Fruit fly (Drosophila melanogaster) whole organism, embryonic: ENCODE results near the gene SP555.
A peak's percentile ranks its signal among the peaks of the same experiment; 100 is the strongest.

Experiments
- ATbp ChIP-seq: fragments of 200-800 bp; sonication (Bioruptor generic); optimal IDR thresholded peaks from 2 replicates; lab custom pipeline; 2017; ENCODE audit warnings: missing biosample characterization, mild to moderate bottlenecking, missing genetic modification characterization, missing genetic modification reagents
- CG10979 ChIP-seq: fragments of 200-800 bp; sonication (Bioruptor generic); optimal IDR thresholded peaks from 2 replicates; lab custom pipeline; 2018; ENCODE audit warnings: missing biosample characterization, mild to moderate bottlenecking, missing genetic modification characterization, moderate library complexity
- CG12155 ChIP-seq: fragments of 200-800 bp; sonication (Bioruptor generic); optimal IDR thresholded peaks from 3 replicates; lab custom pipeline; 2016; ENCODE audit warnings: missing biosample characterization, missing genetic modification characterization
- CG12219 ChIP-seq: fragments of 200-800 bp; sonication (Bioruptor generic); optimal IDR thresholded peaks from 3 replicates; lab custom pipeline; 2018; ENCODE audit warnings: missing biosample characterization, mild to moderate bottlenecking, missing genetic modification characterization
- CG12659 ChIP-seq: fragments of 200-800 bp; sonication (Bioruptor generic); optimal IDR thresholded peaks from 3 replicates; lab custom pipeline; 2017; ENCODE audit warnings: mild to moderate bottlenecking, missing biosample characterization, missing genetic modification reagents, missing genetic modification characterization
- CG13287 ChIP-seq: fragments of 200-800 bp; sonication (Bioruptor generic); IDR thresholded peaks from 2 replicates; pipeline ENCODE4 v1.3.6; 2022; ENCODE audit warnings: missing biosample characterization, missing genetic modification characterization; ENCODE audit not compliant: partially characterized antibody
- CG13424 ChIP-seq: fragments of 200-800 bp; sonication (Bioruptor generic); optimal IDR thresholded peaks from 2 replicates; lab custom pipeline; 2019; ENCODE audit warnings: missing biosample characterization, mild to moderate bottlenecking, missing genetic modification characterization, moderate library complexity
- CG13775 ChIP-seq: fragments of 200-800 bp; sonication (Bioruptor generic); optimal IDR thresholded peaks from 3 replicates; lab custom pipeline; 2017; ENCODE audit warnings: missing biosample characterization, mild to moderate bottlenecking, missing genetic modification characterization
- CG14710 ChIP-seq: fragments of 200-800 bp; sonication (Bioruptor generic); optimal IDR thresholded peaks from 3 replicates; lab custom pipeline; 2019; ENCODE audit warnings: missing biosample characterization, mild to moderate bottlenecking, missing genetic modification characterization, moderate library complexity
- CG14965 ChIP-seq: fragments of 200-800 bp; sonication (Bioruptor generic); optimal IDR thresholded peaks from 2 replicates; lab custom pipeline; 2016; ENCODE audit warnings: missing biosample characterization, missing genetic modification characterization, borderline replicate concordance
- CG16779 ChIP-seq: fragments of 200-800 bp; sonication (Bioruptor generic); IDR thresholded peaks from 2 replicates; pipeline ENCODE4 v1.3.6; 2022; ENCODE audit warnings: missing biosample characterization, missing genetic modification characterization
- CG17385 ChIP-seq: fragments of 200-800 bp; sonication (Bioruptor generic); optimal IDR thresholded peaks from 3 replicates; lab custom pipeline; 2018; ENCODE audit warnings: missing biosample characterization, mild to moderate bottlenecking, missing genetic modification characterization
- CG18599 ChIP-seq: fragments of 200-800 bp; sonication (Bioruptor generic); optimal IDR thresholded peaks from 3 replicates; lab custom pipeline; 2017; ENCODE audit warnings: missing biosample characterization, missing genetic modification characterization, mild to moderate bottlenecking, moderate library complexity, missing genetic modification reagents
- CG2875 ChIP-seq: fragments of 200-800 bp; sonication (Bioruptor generic); optimal IDR thresholded peaks from 2 replicates; lab custom pipeline; 2017; ENCODE audit warnings: missing biosample characterization, mild to moderate bottlenecking, missing genetic modification characterization, missing genetic modification reagents
- CG33557 ChIP-seq: fragments of 200-800 bp; sonication (Bioruptor generic); optimal IDR thresholded peaks from 2 replicates; lab custom pipeline; 2019; ENCODE audit warnings: missing biosample characterization, mild to moderate bottlenecking, missing genetic modification characterization, moderate library complexity
- CG34224 ChIP-seq: fragments of 200-800 bp; sonication (Bioruptor generic); IDR thresholded peaks from 3 replicates; pipeline ENCODE4 v1.3.6; 2022; ENCODE audit warnings: missing biosample characterization, missing genetic modification characterization; ENCODE audit not compliant: partially characterized antibody
- CG3995 ChIP-seq: fragments of 200-800 bp; sonication (Bioruptor generic); optimal IDR thresholded peaks from 3 replicates; lab custom pipeline; 2016; ENCODE audit warnings: missing biosample characterization, missing genetic modification characterization
- CG4730 ChIP-seq: fragments of 200-800 bp; sonication (Bioruptor generic); IDR thresholded peaks from 2 replicates; pipeline ENCODE4 v1.3.6; 2022; ENCODE audit warnings: missing biosample characterization, missing genetic modification characterization
- CG6254 ChIP-seq: fragments of 200-800 bp; sonication (Bioruptor generic); optimal IDR thresholded peaks from 3 replicates; lab custom pipeline; 2017; ENCODE audit warnings: mild to moderate bottlenecking, missing biosample characterization, missing genetic modification reagents, missing genetic modification characterization
- CG8944 ChIP-seq: fragments of 200-800 bp; sonication (Bioruptor generic); optimal IDR thresholded peaks from 3 replicates; lab custom pipeline; 2016; ENCODE audit warnings: missing biosample characterization, missing genetic modification characterization
- Dip3 ChIP-seq: fragments of 200-800 bp; sonication (Bioruptor generic); optimal IDR thresholded peaks from 3 replicates; lab custom pipeline; 2016; ENCODE audit warnings: missing biosample characterization, missing genetic modification characterization
- Fer2 ChIP-seq: fragments of 200-800 bp; sonication (Bioruptor generic); optimal IDR thresholded peaks from 2 replicates; lab custom pipeline; 2018; ENCODE audit warnings: missing biosample characterization, mild to moderate bottlenecking, missing genetic modification characterization, moderate library complexity
- HLH3B ChIP-seq: fragments of 200-800 bp; sonication (Bioruptor generic); IDR thresholded peaks from 2 replicates; pipeline ENCODE4 v1.3.6; 2022; ENCODE audit warnings: missing biosample characterization, missing genetic modification characterization
- Hr39 ChIP-seq: fragments of >200 bp; optimal IDR thresholded peaks from 2 replicates; lab custom pipeline; 2017
- Max ChIP-seq: fragments of 200-800 bp; sonication (Bioruptor generic); optimal IDR thresholded peaks from 2 replicates; lab custom pipeline; 2016; ENCODE audit warnings: missing biosample characterization, mild to moderate bottlenecking, missing genetic modification characterization
- Med ChIP-seq: fragments of 200-800 bp; sonication (Bioruptor generic); peaks from one replicate; lab custom pipeline; 2016; ENCODE audit warnings: missing biosample characterization, missing genetic modification characterization, mild to moderate bottlenecking, inconsistent platforms, moderate library complexity
- Oli ChIP-seq: fragments of 200-800 bp; sonication (Bioruptor generic); optimal IDR thresholded peaks from 2 replicates; lab custom pipeline; 2018; ENCODE audit warnings: missing biosample characterization, mild to moderate bottlenecking, missing genetic modification characterization, moderate library complexity
- Ravus ChIP-seq: fragments of 200-800 bp; sonication (Bioruptor generic); IDR thresholded peaks from 2 replicates; pipeline ENCODE4 v1.3.6; 2022; ENCODE audit warnings: missing biosample characterization, missing genetic modification characterization
- TFAM ChIP-seq: fragments of 200-800 bp; sonication (Bioruptor generic); optimal IDR thresholded peaks from 2 replicates; lab custom pipeline; 2017; ENCODE audit warnings: missing biosample characterization, missing genetic modification characterization, inconsistent platforms
- Xrp1 ChIP-seq: fragments of 200-800 bp; sonication (Bioruptor generic); IDR thresholded peaks from 2 replicates; pipeline ENCODE4 v1.3.6; 2022; ENCODE audit warnings: missing biosample characterization, missing genetic modification characterization
- bowl ChIP-seq: fragments of 200-800 bp; sonication (Bioruptor generic); IDR thresholded peaks from 2 replicates; pipeline ENCODE4 v1.3.6; 2022; ENCODE audit warnings: missing biosample characterization, missing genetic modification characterization
- br ChIP-seq: fragments of >200 bp; optimal IDR thresholded peaks from 2 replicates; lab custom pipeline; 2017
- bsh ChIP-seq, 2 experiments: fragments of 200-800 bp; sonication (Bioruptor generic); optimal IDR thresholded peaks; 2 replicates each; lab custom pipeline; 2017 to 2018; ENCODE audit warnings: mild to moderate bottlenecking in 2 of 2, missing biosample characterization in 2 of 2, missing genetic modification characterization in 2 of 2, moderate library complexity in 1 of 2
- chinmo ChIP-seq: fragments of 200-800 bp; sonication (Bioruptor generic); IDR thresholded peaks from 4 replicates; pipeline ENCODE4 v1.3.6; 2022; ENCODE audit warnings: missing biosample characterization, missing genetic modification characterization; ENCODE audit not compliant: partially characterized antibody
- chm ChIP-seq: fragments of 200-800 bp; sonication (Bioruptor generic); IDR thresholded peaks from 2 replicates; pipeline ENCODE4 v1.3.6; 2022; ENCODE audit warnings: missing biosample characterization, missing genetic modification characterization
- ewg ChIP-seq: fragments of 200-800 bp; sonication (Bioruptor generic); optimal IDR thresholded peaks from 3 replicates; lab custom pipeline; 2017; ENCODE audit warnings: mild to moderate bottlenecking, missing biosample characterization, missing genetic modification reagents, missing genetic modification characterization
- fd102C ChIP-seq: fragments of 200-800 bp; sonication (Bioruptor generic); optimal IDR thresholded peaks from 2 replicates; lab custom pipeline; 2018; ENCODE audit warnings: missing biosample characterization, mild to moderate bottlenecking, missing genetic modification characterization, moderate library complexity
- fru ChIP-seq: fragments of >200 bp; optimal IDR thresholded peaks from 2 replicates; lab custom pipeline; 2017
- gfzf ChIP-seq: fragments of 200-800 bp; sonication (Bioruptor generic); optimal IDR thresholded peaks from 2 replicates; lab custom pipeline; 2016; ENCODE audit warnings: missing biosample characterization, mild to moderate bottlenecking, missing genetic modification characterization, moderate library complexity
- grn ChIP-seq: fragments of 200-800 bp; sonication (Bioruptor generic); optimal IDR thresholded peaks from 3 replicates; lab custom pipeline; 2017; ENCODE audit warnings: missing biosample characterization, missing genetic modification characterization
- gsb-n ChIP-seq: fragments of 200-800 bp; sonication (Bioruptor generic); optimal IDR thresholded peaks from 3 replicates; lab custom pipeline; 2018; ENCODE audit warnings: missing biosample characterization, mild to moderate bottlenecking, missing genetic modification characterization
- kni ChIP-seq: fragments of 200-800 bp; sonication (Bioruptor generic); optimal IDR thresholded peaks from 3 replicates; lab custom pipeline; 2017; ENCODE audit warnings: mild to moderate bottlenecking, missing biosample characterization, missing genetic modification reagents, missing genetic modification characterization
- nau ChIP-seq: fragments of 200-800 bp; sonication (Bioruptor generic); optimal IDR thresholded peaks from 3 replicates; lab custom pipeline; 2017; ENCODE audit warnings: missing biosample characterization, mild to moderate bottlenecking, missing genetic modification characterization, missing genetic modification reagents
- nom ChIP-seq: fragments of 200-800 bp; sonication (Bioruptor generic); optimal IDR thresholded peaks from 2 replicates; lab custom pipeline; 2017; ENCODE audit warnings: missing biosample characterization, missing genetic modification characterization, mild to moderate bottlenecking, moderate library complexity, missing genetic modification reagents
- ranshi ChIP-seq: fragments of 200-800 bp; sonication (Bioruptor generic); IDR thresholded peaks from 2 replicates; pipeline ENCODE4 v1.3.6; 2022; ENCODE audit warnings: missing biosample characterization, missing genetic modification characterization
- sim ChIP-seq: fragments of 200-800 bp; sonication (Bioruptor generic); IDR thresholded peaks from 2 replicates; pipeline ENCODE4 v1.3.6; 2022; ENCODE audit warnings: missing biosample characterization, missing genetic modification characterization
- sima ChIP-seq: fragments of 200-800 bp; sonication (Bioruptor generic); optimal IDR thresholded peaks from 2 replicates; lab custom pipeline; 2016; ENCODE audit warnings: missing biosample characterization, missing genetic modification characterization
- sna ChIP-seq: fragments of 200-800 bp; sonication (Bioruptor generic); IDR thresholded peaks from 2 replicates; pipeline ENCODE4 v1.3.6; 2022; ENCODE audit warnings: missing biosample characterization, missing genetic modification characterization; ENCODE audit not compliant: partially characterized antibody
- trem ChIP-seq: fragments of 200-800 bp; optimal IDR thresholded peaks from 3 replicates; lab custom pipeline; 2019; ENCODE audit warnings: missing biosample characterization, mild to moderate bottlenecking, missing genetic modification characterization, moderate library complexity

Gene SP555

DNA sequence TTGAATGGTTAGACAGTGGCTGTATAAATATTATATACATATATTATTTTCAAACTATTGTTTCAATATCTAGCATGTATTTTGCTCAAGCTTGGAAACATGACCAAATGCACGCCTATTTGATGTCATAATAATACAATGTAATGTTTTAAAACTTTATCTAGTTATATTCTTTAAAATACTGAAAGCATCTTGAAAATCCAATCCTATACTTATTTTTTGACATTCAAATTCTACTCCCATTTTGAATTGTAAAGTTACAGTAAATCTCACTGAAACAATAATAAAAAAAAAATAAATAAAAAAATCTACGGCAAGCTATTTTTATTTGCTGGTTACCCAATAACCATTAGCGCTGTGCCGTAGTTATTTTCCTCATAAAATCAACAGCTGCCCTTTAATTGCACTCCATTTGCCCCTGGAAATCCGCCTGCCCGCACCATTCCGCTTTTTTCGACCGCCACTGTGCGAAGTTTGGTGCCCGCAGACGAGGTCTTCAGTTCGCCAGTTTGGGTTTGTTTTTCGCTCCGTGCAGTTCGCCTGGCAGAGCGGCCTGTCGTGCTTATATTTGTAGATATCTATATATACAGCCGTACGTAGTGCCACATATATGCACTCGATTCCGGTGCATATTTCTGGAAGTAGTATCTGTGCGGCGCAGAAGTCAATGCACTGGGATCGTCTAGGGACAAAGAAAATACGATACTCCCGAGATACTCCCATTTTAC, 7.5 kb downstream of the SP555 start (continued):
- no peak for TF ChIP-seq sna (GFP tag; lab: Robert Waterston, UW)
- peak; percentile 16 for TF ChIP-seq nau (GFP tag; lab: Kevin White, UChicago)
- peak; percentile 92 for TF ChIP-seq Med (GFP tag; lab: Kevin White, UChicago)
- TF ChIP-seq CG13424, result peak; percentile 70
- no peak for TF ChIP-seq CG33557
- TF ChIP-seq Dip3, result no peak
- no peak for TF ChIP-seq Hr39 (lab: Kevin White, UChicago)
- TF ChIP-seq sim (GFP tag; lab: Robert Waterston, UW), result no peak
- TF ChIP-seq ranshi (GFP tag; lab: Robert Waterston, UW), result no peak
- TF ChIP-seq CG6254 (GFP tag; lab: Kevin White, UChicago), result peak; percentile 30
- TF ChIP-seq CG17385 (GFP tag; lab: Kevin White, UChicago), result peak; percentile 53
- peak; percentile 62 for TF ChIP-seq CG16779
- no peak for TF ChIP-seq CG14965 (GFP tag; lab: Kevin White, UChicago)
- peak; percentile 67 for TF ChIP-seq CG13775 (GFP tag; lab: Kevin White, UChicago)
- no peak for TF ChIP-seq chinmo (GFP tag; lab: Robert Waterston, UW)
- TF ChIP-seq CG12219 (GFP tag; lab: Kevin White, UChicago), result no peak
- peak; percentile 65 for TF ChIP-seq CG12659 (GFP tag; lab: Kevin White, UChicago)
- TF ChIP-seq kni, result no peak
- no peak for TF ChIP-seq grn (GFP tag; lab: Kevin White, UChicago)
- no peak for TF ChIP-seq Fer2 (tag; lab: Kevin White, UChicago)
- no peak for TF ChIP-seq CG3995 (GFP tag; lab: Kevin White, UChicago)
- no peak for TF ChIP-seq gfzf (GFP tag; lab: Kevin White, UChicago)
- TF ChIP-seq CG12155 (GFP tag; lab: Kevin White, UChicago), result peak; percentile 31
- TF ChIP-seq CG34224, result no peak
- peak; percentile 52 for TF ChIP-seq nom (GFP tag; lab: Kevin White, UChicago)
- TF ChIP-seq gsb-n (tag; lab: Kevin White, UChicago), result peak; percentile 32
- TF ChIP-seq ATbp (GFP tag; lab: Kevin White, UChicago), result peak; percentile 56
- no peak for TF ChIP-seq CG13287 (GFP tag; lab: Robert Waterston, UW)
- TF ChIP-seq CG18599, result peak; percentile 33
- no peak for TF ChIP-seq fd102C (GFP tag; lab: Kevin White, UChicago)
- peak; percentile 39 for TF ChIP-seq CG14710
- peak; percentile 54 for TF ChIP-seq CG10979
- peak; percentile 66 for TF ChIP-seq Oli (tag; lab: Kevin White, UChicago)
- peak; percentile 2 for TF ChIP-seq CG2875
- TF ChIP-seq br (lab: Kevin White, UChicago), result no peak
- TF ChIP-seq CG4730 (GFP tag; lab: Robert Waterston, UW), result 0 out of 2 replicates have a peak, but pooled peaks have one; percentile 14
- peak; percentile 52 for TF ChIP-seq chm (GFP tag; lab: Robert Waterston, UW)
- TF ChIP-seq ewg (GFP tag; lab: Kevin White, UChicago), result peak; percentile 36
- TF ChIP-seq trem (tag; lab: Kevin White, UChicago), result peak; percentile 11
- no peak for TF ChIP-seq Ravus (GFP tag; lab: Robert Waterston, UW)
- TF ChIP-seq fru (lab: Kevin White, UChicago), result no peak
- TF ChIP-seq sima, result no peak
- peak; percentile 25 for TF ChIP-seq HLH3B
- TF ChIP-seq Max (GFP tag; lab: Kevin White, UChicago), result peak; percentile 42
- peak; percentile 61 for TF ChIP-seq Xrp1 (GFP tag; lab: Robert Waterston, UW)
- TF ChIP-seq TFAM (GFP tag; lab: Kevin White, UChicago), result no peak
- peak; percentile 53 for TF ChIP-seq CG8944 (GFP tag; lab: Kevin White, UChicago)
- peak; percentile 34 for TF ChIP-seq bsh (GFP tag; optimal IDR thresholded peaks at IDR 0.05; lab: Kevin White, UChicago)
- 0 out of 2 replicates have a peak, but pooled peaks have one; percentile 45 for TF ChIP-seq bowl (GFP tag; lab: Robert Waterston, UW)
